Worm (Caenorhabditis elegans) whole organism, midembryonic: ENCODE measurements around the gene srx-80.

Source experiments
- T22C8.4 ChIP-seq: fragments of 200-800 bp; sonication (Bioruptor generic); IDR thresholded peaks from 2 replicates; pipeline ENCODE4 v1.3.6; 2022; ENCODE audit warnings: missing genetic modification characterization, missing compliant biosample characterization
- cog-1 ChIP-seq: sonication (generic microtip); optimal IDR thresholded peaks from 2 replicates; lab custom pipeline; 2016; ENCODE audit warnings: missing genetic modification characterization, missing compliant biosample characterization
- med-1 ChIP-seq: sonication (generic microtip); optimal IDR thresholded peaks from 2 replicates; lab custom pipeline; 2017; ENCODE audit warnings: missing genetic modification characterization, mild to moderate bottlenecking, missing compliant biosample characterization, antibody characterized with exemption, missing genetic modification reagents; ENCODE audit not compliant: insufficient read depth
- ref-1 ChIP-seq: fragments of 200-800 bp; sonication (Bioruptor generic); conservative IDR thresholded peaks from 2 replicates; pipeline ENCODE4 v1.3.6; 2022; ENCODE audit warnings: missing genetic modification reagents, missing genetic modification characterization, missing compliant biosample characterization
- ztf-29 ChIP-seq: fragments of 200-800 bp; sonication (Bioruptor generic); IDR thresholded peaks from 2 replicates; pipeline ENCODE4 v1.3.6; 2022; ENCODE audit warnings: missing genetic modification reagents, missing genetic modification characterization, missing compliant biosample characterization

- TF ChIP-seq ztf-29 (no peak), ref-1 (GFP tag; lab: Robert Waterston, UW) (no peak), med-1 (no peak), T22C8.4 (no peak), cog-1 (tag; lab: Kevin White, UChicago) (no peak)
Measured at ce11 chrV:11618173-11618572, 24.6 kb downstream of the srx-80 start, which contains the start of gene glb-15.
